Worm (Caenorhabditis elegans): ENCODE data around the gene F57C7.4.
A peak's percentile ranks its signal among the peaks of the same experiment; 100 is the strongest.

The F57C7.4 gene

ce11 chrX:10555189-10555964, 34.0 kb downstream of the F57C7.4 start, which contains the start of gene syd-2 (continued):
- TF ChIP-seq dsc-1 (tag; optimal IDR thresholded peaks at IDR 0.05) (peak; percentile 83), nhr-12 (tag; optimal IDR thresholded peaks at IDR 0.05) (no peak), lin-15B (tag; optimal IDR thresholded peaks at IDR 0.05) (no peak), unc-86 (tag; optimal IDR thresholded peaks at IDR 0.05) (peak; percentile 70), aha-1 (tag; optimal IDR thresholded peaks at IDR 0.05) (no peak), hlh-17 (GFP tag; optimal IDR thresholded peaks at IDR 0.05; ENCODE audit: borderline replicate concordance) (no peak), unc-62 (GFP tag; optimal IDR thresholded peaks at IDR 0.05) (no peak), ceh-90 (tag; optimal IDR thresholded peaks at IDR 0.05) (no peak), ama-1 (optimal IDR thresholded peaks at IDR 0.05) (no peak), hlh-4 (tag; optimal IDR thresholded peaks at IDR 0.05) (no peak), nhr-237 (tag; optimal IDR thresholded peaks at IDR 0.05) (no peak), nhr-20 (tag; optimal IDR thresholded peaks at IDR 0.05) (peak; percentile 82), unc-130 (tag; optimal IDR thresholded peaks at IDR 0.05) (peak; percentile 36), unc-30 (tag; optimal IDR thresholded peaks at IDR 0.05) (no peak), tbx-2 (tag; optimal IDR thresholded peaks at IDR 0.05) (peak; percentile 84), sup-37 (GFP tag; optimal IDR thresholded peaks at IDR 0.05) (peak; percentile 33), efl-1 (optimal IDR thresholded peaks at IDR 0.05) (peak; percentile 37 to 46), efl-1 (GFP tag; optimal IDR thresholded peaks at IDR 0.05 in 1 of 2) (peak in 1 of 2 experiments; percentile 73), mab-9 (GFP tag; IDR thresholded peaks at IDR 0.05) (no peak), nhr-71 (tag; optimal IDR thresholded peaks at IDR 0.05) (peak; percentile 90), C04F5.9 (tag; optimal IDR thresholded peaks at IDR 0.05) (peak; percentile 1), lin-14 (GFP tag; optimal IDR thresholded peaks at IDR 0.05) (peak; percentile 99), mep-1 (tag; optimal IDR thresholded peaks at IDR 0.05) (peak; percentile 80), mef-2 (tag; optimal IDR thresholded peaks at IDR 0.05) (no peak), lsy-2 (tag; optimal IDR thresholded peaks at IDR 0.05) (peak; percentile 43 to 70), alr-1 (tag; optimal IDR thresholded peaks at IDR 0.05; ENCODE audit: borderline replicate concordance) (no peak), elt-2 (tag; optimal IDR thresholded peaks at IDR 0.05) (peak; percentile 23), ztf-11 (tag; optimal IDR thresholded peaks at IDR 0.05) (peak in 1 of 2 experiments; percentile 70), Y116A8C.19 (tag; optimal IDR thresholded peaks at IDR 0.05; ENCODE audit: borderline replicate concordance) (no peak), ets-5 (GFP tag; IDR thresholded peaks at IDR 0.05) (no peak), ceh-63 (GFP tag; optimal IDR thresholded peaks at IDR 0.05) (no peak), ceh-8 (GFP tag; optimal IDR thresholded peaks at IDR 0.05) (peak; percentile 23), ceh-82 (tag; optimal IDR thresholded peaks at IDR 0.05) (peak; percentile 60 to 73 (median 67)), pqm-1 (tag; optimal IDR thresholded peaks at IDR 0.05) (no peak), fkh-10 (GFP tag; optimal IDR thresholded peaks at IDR 0.05) (peak; percentile 83), dpl-1 (GFP tag; optimal IDR thresholded peaks at IDR 0.05) (peak; percentile 13 to 47 (median 32)), nhr-90 (tag; optimal IDR thresholded peaks at IDR 0.05; ENCODE audit: poor library complexity) (peak; percentile 49), egl-13 (tag; optimal IDR thresholded peaks at IDR 0.05) (peak; percentile 43), irx-1 (tag; optimal IDR thresholded peaks at IDR 0.05) (peak; percentile 69), ztf-4 (tag; optimal IDR thresholded peaks at IDR 0.05) (peak; percentile 22), skn-1 (tag; optimal IDR thresholded peaks at IDR 0.05) (peak; percentile 75), sox-4 (tag; optimal IDR thresholded peaks at IDR 0.05) (peak; percentile 26), unc-98 (GFP tag; IDR thresholded peaks at IDR 0.05) (no peak), ceh-88 (GFP tag; IDR thresholded peaks at IDR 0.05) (no peak), elt-3 (tag; optimal IDR thresholded peaks at IDR 0.05) (peak in 1 of 6 experiments; percentile 11), fkh-4 (tag; optimal IDR thresholded peaks at IDR 0.05; ENCODE audit: borderline replicate concordance) (peak; percentile 9), egl-27 (tag; optimal IDR thresholded peaks at IDR 0.05) (peak in 1 of 2 experiments; percentile 58), C34B4.2 (tag; optimal IDR thresholded peaks at IDR 0.05) (no peak), F16B12.6 (tag; optimal IDR thresholded peaks at IDR 0.05) (no peak), nhr-47 (tag; optimal IDR thresholded peaks at IDR 0.05) (peak; percentile 75), nhr-28 (tag; optimal IDR thresholded peaks at IDR 0.05) (no peak)
